Fruit fly (Drosophila melanogaster) whole organism, embryonic: Measurements from ENCODE around the gene CG13842.

Source experiments
- CG11093 ChIP-seq: fragments of 200-800 bp; sonication (Bioruptor generic); IDR thresholded peaks from 3 replicates; pipeline ENCODE4 v1.3.6; 2022; ENCODE audit warnings: missing biosample characterization, missing genetic modification characterization
- CG12236 ChIP-seq: fragments of 200-800 bp; sonication (Bioruptor generic); optimal IDR thresholded peaks from 2 replicates; lab custom pipeline; 2016; ENCODE audit warnings: missing biosample characterization, missing genetic modification characterization
- CG15514 ChIP-seq: fragments of 200-800 bp; sonication (Bioruptor generic); optimal IDR thresholded peaks from 3 replicates; lab custom pipeline; 2017; ENCODE audit warnings: missing biosample characterization, missing genetic modification characterization, mild to moderate bottlenecking, moderate library complexity, missing genetic modification reagents
- CG16815 ChIP-seq: fragments of 200-800 bp; sonication (Bioruptor generic); optimal IDR thresholded peaks from 3 replicates; lab custom pipeline; 2017; ENCODE audit warnings: missing biosample characterization, mild to moderate bottlenecking, missing genetic modification characterization
- CG17359 ChIP-seq: fragments of 200-800 bp; sonication (Bioruptor generic); optimal IDR thresholded peaks from 3 replicates; lab custom pipeline; 2018; ENCODE audit warnings: missing biosample characterization, mild to moderate bottlenecking, missing genetic modification characterization, moderate library complexity
- CG2116 ChIP-seq: fragments of 200-800 bp; sonication (Bioruptor generic); optimal IDR thresholded peaks from 3 replicates; lab custom pipeline; 2018; ENCODE audit warnings: missing biosample characterization, mild to moderate bottlenecking, missing genetic modification characterization
- CG2199 ChIP-seq: fragments of 200-800 bp; sonication (Bioruptor generic); IDR thresholded peaks from 3 replicates; pipeline ENCODE4 v1.3.6; 2022; ENCODE audit warnings: missing biosample characterization, missing genetic modification characterization
- CG2678 ChIP-seq: fragments of 200-800 bp; sonication (Bioruptor generic); optimal IDR thresholded peaks from 3 replicates; lab custom pipeline; 2019; ENCODE audit warnings: missing biosample characterization, mild to moderate bottlenecking, missing genetic modification characterization, moderate library complexity
- CG30431 ChIP-seq: fragments of 200-800 bp; sonication (Bioruptor generic); optimal IDR thresholded peaks from 2 replicates; lab custom pipeline; 2017; ENCODE audit warnings: missing biosample characterization, missing genetic modification characterization
- CG3407 ChIP-seq: fragments of 200-800 bp; sonication (Bioruptor generic); optimal IDR thresholded peaks from 2 replicates; lab custom pipeline; 2018; ENCODE audit warnings: missing biosample characterization, mild to moderate bottlenecking, missing genetic modification characterization
- CG4820 ChIP-seq: fragments of 200-800 bp; sonication (Bioruptor generic); optimal IDR thresholded peaks from 3 replicates; lab custom pipeline; 2016; ENCODE audit warnings: missing biosample characterization, missing genetic modification characterization
- CG7271 ChIP-seq: fragments of 200-800 bp; sonication (Bioruptor generic); optimal IDR thresholded peaks from 2 replicates; lab custom pipeline; 2018; ENCODE audit warnings: missing biosample characterization, mild to moderate bottlenecking, missing genetic modification characterization, moderate library complexity
- CG8388 ChIP-seq: fragments of 200-800 bp; sonication (Bioruptor generic); optimal IDR thresholded peaks from 2 replicates; lab custom pipeline; 2019; ENCODE audit warnings: missing biosample characterization, mild to moderate bottlenecking, missing genetic modification characterization, moderate library complexity
- CHES-1-like ChIP-seq: fragments of 200-800 bp; sonication (Bioruptor generic); optimal IDR thresholded peaks from 2 replicates; lab custom pipeline; 2016; ENCODE audit warnings: missing biosample characterization, missing genetic modification characterization
- Chrac-16 ChIP-seq: fragments of 200-800 bp; sonication (Bioruptor generic); optimal IDR thresholded peaks from 3 replicates; lab custom pipeline; 2016; ENCODE audit warnings: missing biosample characterization, missing genetic modification characterization
- Deaf1 ChIP-seq: fragments of 200-800 bp; optimal IDR thresholded peaks from 3 replicates; lab custom pipeline; 2019; ENCODE audit warnings: missing biosample characterization, mild to moderate bottlenecking, missing genetic modification characterization, moderate library complexity
- Ets65A ChIP-seq: fragments of 200-800 bp; sonication (Bioruptor generic); peaks from one replicate; lab custom pipeline; 2016; ENCODE audit warnings: missing biosample characterization, missing genetic modification characterization
- Hr78 ChIP-seq, 2 experiments: fragments of 200-800 bp in 1 of 2; fragments of >200 bp in 1 of 2; sonication (Bioruptor generic) in 1 of 2; optimal IDR thresholded peaks; 2 replicates each; lab custom pipeline; 2017 to 2019; ENCODE audit warnings: missing biosample characterization in 2 of 2, missing genetic modification characterization in 2 of 2, mild to moderate bottlenecking in 1 of 2, moderate library complexity in 1 of 2
- Max ChIP-seq: fragments of 200-800 bp; sonication (Bioruptor generic); optimal IDR thresholded peaks from 2 replicates; lab custom pipeline; 2016; ENCODE audit warnings: missing biosample characterization, mild to moderate bottlenecking, missing genetic modification characterization
- Nf-YC ChIP-seq: fragments of 200-800 bp; optimal IDR thresholded peaks from 3 replicates; lab custom pipeline; 2019; ENCODE audit warnings: missing biosample characterization, mild to moderate bottlenecking, missing genetic modification characterization, moderate library complexity
- NfI ChIP-seq: fragments of 200-800 bp; sonication (Bioruptor generic); optimal IDR thresholded peaks from 3 replicates; lab custom pipeline; 2018; ENCODE audit warnings: missing biosample characterization, mild to moderate bottlenecking, missing genetic modification characterization, moderate library complexity
- Oli ChIP-seq: fragments of 200-800 bp; sonication (Bioruptor generic); optimal IDR thresholded peaks from 2 replicates; lab custom pipeline; 2018; ENCODE audit warnings: missing biosample characterization, mild to moderate bottlenecking, missing genetic modification characterization, moderate library complexity
- Ptx1 ChIP-seq: fragments of 200-800 bp; sonication (Bioruptor generic); IDR thresholded peaks from 2 replicates; pipeline ENCODE4 v1.3.6; 2022; ENCODE audit warnings: missing biosample characterization, missing genetic modification characterization
- Sox102F ChIP-seq: fragments of 200-800 bp; sonication (Bioruptor generic); optimal IDR thresholded peaks from 2 replicates; lab custom pipeline; 2018; ENCODE audit warnings: missing biosample characterization, mild to moderate bottlenecking, missing genetic modification characterization, moderate library complexity
- Trl ChIP-seq, 3 experiments: fragments of >200 bp in 2 of 3; fragments of 200-800 bp in 1 of 3; sonication (Bioruptor generic) in 1 of 3; optimal IDR thresholded peaks; 2 replicates in 1 of 3; 3 replicates in 2 of 3; lab custom pipeline; 2016 to 2017; ENCODE audit warnings: missing biosample characterization in 1 of 3, missing genetic modification characterization in 1 of 3
- ab ChIP-seq: fragments of 200-800 bp; sonication (Bioruptor generic); optimal IDR thresholded peaks from 2 replicates; lab custom pipeline; 2016; ENCODE audit warnings: missing biosample characterization, missing genetic modification characterization
- ash1 ChIP-seq: fragments of 200-800 bp; sonication (Bioruptor generic); optimal IDR thresholded peaks from 2 replicates; lab custom pipeline; 2018; ENCODE audit warnings: missing biosample characterization, mild to moderate bottlenecking, missing genetic modification characterization
- btn ChIP-seq: fragments of 200-800 bp; sonication (Bioruptor generic); optimal IDR thresholded peaks from 2 replicates; lab custom pipeline; 2016; ENCODE audit warnings: missing biosample characterization, missing genetic modification characterization
- cas ChIP-seq: fragments of 200-800 bp; sonication (Bioruptor generic); IDR thresholded peaks from 2 replicates; pipeline ENCODE4 v1.3.6; 2022; ENCODE audit warnings: missing biosample characterization, missing genetic modification characterization
- ci ChIP-seq: fragments of 200-800 bp; sonication (Bioruptor generic); IDR thresholded peaks from 3 replicates; pipeline ENCODE4 v1.3.6; 2022; ENCODE audit warnings: missing biosample characterization, missing genetic modification characterization
- crol ChIP-seq: fragments of 200-800 bp; sonication (Bioruptor generic); IDR thresholded peaks from 2 replicates; pipeline ENCODE4 v1.3.6; 2022; ENCODE audit warnings: missing biosample characterization, missing genetic modification characterization
- dati ChIP-seq: fragments of 200-800 bp; sonication (Bioruptor generic); IDR thresholded peaks from 2 replicates; pipeline ENCODE4 v1.3.6; 2022; ENCODE audit warnings: missing biosample characterization, missing genetic modification characterization
- dmrt11E ChIP-seq: fragments of 200-800 bp; sonication (Bioruptor generic); optimal IDR thresholded peaks from 3 replicates; lab custom pipeline; 2018; ENCODE audit warnings: missing biosample characterization, mild to moderate bottlenecking, missing genetic modification characterization, moderate library complexity
- dmrt99B ChIP-seq: fragments of 200-800 bp; sonication (Bioruptor generic); optimal IDR thresholded peaks from 2 replicates; lab custom pipeline; 2018; ENCODE audit warnings: missing biosample characterization, mild to moderate bottlenecking, missing genetic modification characterization, moderate library complexity
- dpn ChIP-seq, 2 experiments: fragments of 200-800 bp; sonication (Bioruptor generic); optimal IDR thresholded peaks; 3 replicates each; lab custom pipeline; 2016; ENCODE audit warnings: missing biosample characterization in 2 of 2, missing genetic modification characterization in 2 of 2
- en ChIP-seq: fragments of 200-800 bp; sonication (Bioruptor generic); optimal IDR thresholded peaks from 2 replicates; lab custom pipeline; 2016; ENCODE audit warnings: missing biosample characterization, missing genetic modification characterization
- ewg ChIP-seq: fragments of 200-800 bp; sonication (Bioruptor generic); optimal IDR thresholded peaks from 3 replicates; lab custom pipeline; 2017; ENCODE audit warnings: mild to moderate bottlenecking, missing biosample characterization, missing genetic modification reagents, missing genetic modification characterization
- fd102C ChIP-seq: fragments of 200-800 bp; sonication (Bioruptor generic); optimal IDR thresholded peaks from 2 replicates; lab custom pipeline; 2018; ENCODE audit warnings: missing biosample characterization, mild to moderate bottlenecking, missing genetic modification characterization, moderate library complexity
- lab ChIP-seq: fragments of 200-800 bp; sonication (Bioruptor generic); optimal IDR thresholded peaks from 3 replicates; lab custom pipeline; 2017; ENCODE audit warnings: missing biosample characterization, missing genetic modification characterization, mild to moderate bottlenecking, moderate library complexity, missing genetic modification reagents
- mam ChIP-seq: fragments of 200-800 bp; sonication (Bioruptor generic); optimal IDR thresholded peaks from 3 replicates; lab custom pipeline; 2016; ENCODE audit warnings: missing biosample characterization, missing genetic modification characterization
- onecut ChIP-seq: fragments of 200-800 bp; sonication (Bioruptor generic); IDR thresholded peaks from 2 replicates; pipeline ENCODE4 v1.3.6; 2022; ENCODE audit warnings: missing biosample characterization, missing genetic modification characterization
- row ChIP-seq: fragments of 200-800 bp; sonication (Bioruptor generic); IDR thresholded peaks from 3 replicates; pipeline ENCODE4 v1.3.6; 2022; ENCODE audit warnings: missing biosample characterization, missing genetic modification characterization
- scrt ChIP-seq: fragments of 200-800 bp; sonication (Bioruptor generic); optimal IDR thresholded peaks from 2 replicates; lab custom pipeline; 2018; ENCODE audit warnings: missing biosample characterization, mild to moderate bottlenecking, missing genetic modification characterization, moderate library complexity
- sr ChIP-seq: fragments of 200-800 bp; sonication (Bioruptor generic); IDR thresholded peaks from 3 replicates; pipeline ENCODE4 v1.3.6; 2022; ENCODE audit warnings: missing biosample characterization, missing genetic modification characterization
- tgo ChIP-seq: fragments of 200-800 bp; sonication (Bioruptor generic); IDR thresholded peaks from 3 replicates; pipeline ENCODE4 v1.3.6; 2022; ENCODE audit warnings: missing biosample characterization, missing genetic modification characterization
- toy ChIP-seq: fragments of 200-800 bp; sonication (Bioruptor generic); IDR thresholded peaks from 2 replicates; pipeline ENCODE4 v1.3.6; 2022; ENCODE audit warnings: missing biosample characterization, missing genetic modification characterization
- ttk ChIP-seq: fragments of 200-800 bp; sonication (Bioruptor generic); IDR thresholded peaks from 2 replicates; pipeline ENCODE4 v2.1.2; 2022; ENCODE audit warnings: missing biosample characterization, missing genetic modification characterization
- wek ChIP-seq: fragments of 200-800 bp; sonication (Bioruptor generic); optimal IDR thresholded peaks from 3 replicates; lab custom pipeline; 2018; ENCODE audit warnings: missing biosample characterization, mild to moderate bottlenecking, missing genetic modification characterization, moderate library complexity
- z ChIP-seq: fragments of 200-800 bp; sonication (Bioruptor generic); IDR thresholded peaks from 3 replicates; pipeline ENCODE4 v1.3.6; 2022; ENCODE audit warnings: missing biosample characterization, missing genetic modification characterization
- zf30C ChIP-seq: fragments of 200-800 bp; sonication (Bioruptor generic); optimal IDR thresholded peaks from 3 replicates; lab custom pipeline; 2018; ENCODE audit warnings: missing biosample characterization, mild to moderate bottlenecking, missing genetic modification characterization
- zfh1 ChIP-seq: fragments of 200-800 bp; sonication (Bioruptor generic); IDR thresholded peaks from 3 replicates; pipeline ENCODE4 v1.3.6; 2022; ENCODE audit warnings: missing biosample characterization, missing genetic modification characterization

The CG13842 gene

DNA sequence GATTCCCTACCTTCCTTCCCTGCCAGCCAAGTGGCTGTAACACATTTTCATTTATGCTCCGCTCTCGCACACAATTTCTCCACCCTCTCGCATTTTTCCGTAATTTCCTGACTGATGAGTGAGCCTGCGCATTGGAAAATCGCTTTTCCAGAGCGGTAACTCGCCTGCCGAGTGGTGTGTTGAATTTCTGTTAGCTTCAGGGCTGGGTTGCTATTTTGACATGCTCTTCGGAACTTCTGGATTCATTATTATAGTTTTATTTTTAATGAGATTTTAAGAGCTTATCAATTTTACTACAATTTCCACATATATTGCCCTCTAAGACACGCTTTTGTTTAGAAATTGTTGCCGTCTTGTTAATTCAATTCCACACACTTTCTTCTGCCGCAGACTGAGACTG is 45.9 kb upstream of the CG13842 start (continued):
- TF ChIP-seq Nf-YC (tag; lab: Kevin White, UChicago): no peak
- TF ChIP-seq ci: 0 out of 3 replicates have a peak, but pooled peaks have one; percentile 9
- no peak for TF ChIP-seq CG2678 (tag; lab: Kevin White, UChicago)
- no peak for TF ChIP-seq CG2116 (GFP tag; lab: Kevin White, UChicago)
- TF ChIP-seq CG4820 (GFP tag; lab: Kevin White, UChicago): no peak
- no peak for TF ChIP-seq Oli
- peak; percentile 96 for TF ChIP-seq CG15514 (GFP tag; lab: Kevin White, UChicago)
- TF ChIP-seq zf30C (GFP tag; lab: Kevin White, UChicago): no peak
- peak; percentile 81 for TF ChIP-seq ewg (GFP tag; lab: Kevin White, UChicago)
- TF ChIP-seq Deaf1 (tag; lab: Kevin White, UChicago): peak; percentile 11
- TF ChIP-seq crol (GFP tag; lab: Robert Waterston, UW): no peak
- no peak for TF ChIP-seq Ets65A
- TF ChIP-seq toy (GFP tag; lab: Robert Waterston, UW): no peak
- TF ChIP-seq dati (GFP tag; lab: Robert Waterston, UW): no peak
- TF ChIP-seq sr: no peak
- TF ChIP-seq NfI (GFP tag; lab: Kevin White, UChicago): no peak
- peak in 1 of 2 experiments; percentile 38 for TF ChIP-seq Trl (optimal IDR thresholded peaks at IDR 0.05; lab: Kevin White, UChicago)
- no peak for TF ChIP-seq Trl (GFP tag; optimal IDR thresholded peaks at IDR 0.05; lab: Kevin White, UChicago)
- 0 out of 2 replicates have a peak, but pooled peaks have one; percentile 28 for TF ChIP-seq onecut (GFP tag; lab: Robert Waterston, UW)
- no peak for TF ChIP-seq wek (GFP tag; lab: Kevin White, UChicago)
- TF ChIP-seq Max: no peak
- TF ChIP-seq CG7271 (tag; lab: Kevin White, UChicago): no peak
- TF ChIP-seq Hr78 (GFP tag; optimal IDR thresholded peaks at IDR 0.05; lab: Kevin White, UChicago): no peak
- no peak for TF ChIP-seq CG30431 (GFP tag; lab: Kevin White, UChicago)
- TF ChIP-seq z (GFP tag; lab: Robert Waterston, UW): peak; percentile 37; the same call in 1 of the 3 replicates
- no peak for TF ChIP-seq tgo (GFP tag; lab: Robert Waterston, UW)
- TF ChIP-seq lab (GFP tag; lab: Kevin White, UChicago): no peak
- no peak for TF ChIP-seq en
- TF ChIP-seq cas (GFP tag; lab: Robert Waterston, UW): no peak
- TF ChIP-seq CHES-1-like (GFP tag; lab: Kevin White, UChicago): no peak
- no peak for TF ChIP-seq CG8388 (GFP tag; lab: Kevin White, UChicago)

DNA sequence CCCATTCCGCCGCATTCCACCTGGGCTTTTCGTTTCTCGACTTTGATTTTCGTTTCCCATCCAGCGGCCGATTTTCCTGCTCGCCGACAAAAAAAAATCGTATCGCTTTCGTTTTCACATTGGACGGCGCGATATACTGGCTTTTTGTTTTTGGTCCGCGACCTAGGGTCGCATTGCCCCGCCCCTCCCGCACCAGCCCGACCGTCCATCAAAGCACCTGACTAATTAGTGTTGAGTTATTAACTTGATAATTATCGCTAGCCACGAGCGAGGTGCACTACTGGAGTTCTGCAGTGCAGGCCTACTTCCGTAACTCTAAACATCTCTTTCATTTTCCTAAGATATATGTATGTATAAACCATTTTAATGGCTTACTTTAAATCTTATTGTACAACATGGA is 44.6 kb upstream of the CG13842 start:
- no peak for TF ChIP-seq CG11093 (GFP tag; lab: Robert Waterston, UW)
- TF ChIP-seq zf30C (GFP tag; lab: Kevin White, UChicago): no peak
- no peak for TF ChIP-seq mam (GFP tag; lab: Kevin White, UChicago)
- no peak for TF ChIP-seq CG12236
- TF ChIP-seq Sox102F (GFP tag; lab: Kevin White, UChicago): no peak
- TF ChIP-seq ab (GFP tag; lab: Kevin White, UChicago): no peak
- no peak for TF ChIP-seq CG3407 (GFP tag; lab: Kevin White, UChicago)
- no peak for TF ChIP-seq zfh1 (GFP tag; lab: Robert Waterston, UW)
- no peak for TF ChIP-seq dmrt99B (tag; lab: Kevin White, UChicago)
- no peak for TF ChIP-seq btn (GFP tag; lab: Kevin White, UChicago)
- TF ChIP-seq ci: no peak
- 0 out of 3 replicates have a peak, but pooled peaks have one; percentile 22 for TF ChIP-seq CG2199
- TF ChIP-seq scrt: no peak
- TF ChIP-seq CG17359 (tag; lab: Kevin White, UChicago): no peak
- TF ChIP-seq row (GFP tag; lab: Robert Waterston, UW): no peak; the same call in 2 of the 3 replicates
- no peak for TF ChIP-seq dmrt11E (tag; lab: Kevin White, UChicago)
- TF ChIP-seq CG16815 (GFP tag; lab: Kevin White, UChicago): no peak
- no peak for TF ChIP-seq Ptx1
- no peak for TF ChIP-seq dpn (GFP tag; optimal IDR thresholded peaks at IDR 0.05; lab: Kevin White, UChicago)
- no peak for TF ChIP-seq ash1 (GFP tag; lab: Kevin White, UChicago)
- TF ChIP-seq Chrac-16 (GFP tag; lab: Kevin White, UChicago): no peak
- TF ChIP-seq fd102C (GFP tag; lab: Kevin White, UChicago): no peak
- no peak for TF ChIP-seq sr
- no peak for TF ChIP-seq ttk (GFP tag; lab: Robert Waterston, UW)
